Worm (Caenorhabditis elegans): ENCODE data around the gene sri-65.

Gene sri-65

ce11 chrV:16355941-16356340, 32.2 kb downstream of the sri-65 start (continued):
- TF ChIP-seq akir-1 (GFP tag; optimal IDR thresholded peaks at IDR 0.05) (no peak), die-1 (tag; optimal IDR thresholded peaks at IDR 0.05) (peak; percentile 53), ceh-58 (GFP tag; IDR thresholded peaks at IDR 0.05) (no peak), F23B12.7 (tag; optimal IDR thresholded peaks at IDR 0.05; ENCODE audit: insufficient read depth) (no peak), repo-1 (tag; optimal IDR thresholded peaks at IDR 0.05) (peak; percentile 67), him-1 (tag; optimal IDR thresholded peaks at IDR 0.05) (no peak), lsl-1 (GFP tag; optimal IDR thresholded peaks at IDR 0.05) (no peak), tlf-1 (GFP tag; optimal IDR thresholded peaks at IDR 0.05) (peak; percentile 78), mxl-1 (tag; optimal IDR thresholded peaks at IDR 0.05) (no peak), F33H1.4 (GFP tag; IDR thresholded peaks at IDR 0.05) (no peak; the same call in 1 of the 2 replicates), lsy-27 (tag; optimal IDR thresholded peaks at IDR 0.05; ENCODE audit: borderline replicate concordance, insufficient read depth) (no peak), atf-7 (tag; optimal IDR thresholded peaks at IDR 0.05) (peak; percentile 75), K12H6.12 (tag; optimal IDR thresholded peaks at IDR 0.05) (peak; percentile 86), snpc-1.1 (tag; optimal IDR thresholded peaks at IDR 0.05; ENCODE audit: insufficient read depth) (no peak), ama-1 (optimal IDR thresholded peaks at IDR 0.05) (no peak), ama-1 (GFP tag; optimal IDR thresholded peaks at IDR 0.05) (no peak), ceh-40 (GFP tag; IDR thresholded peaks at IDR 0.05) (no peak), C06A6.2 (GFP tag; conservative IDR thresholded peaks at IDR 0.05) (peak; percentile 81), nfyb-1 (GFP tag; IDR thresholded peaks at IDR 0.05) (peak; percentile 92), egrh-3 (GFP tag; IDR thresholded peaks at IDR 0.05) (peak; percentile 75), zfh-2 (GFP tag; conservative IDR thresholded peaks at IDR 0.05) (peak; percentile 99), ceh-27 (GFP tag; optimal IDR thresholded peaks at IDR 0.05) (peak; percentile 82), Y79H2A.3 (GFP tag; conservative IDR thresholded peaks at IDR 0.05) (no peak), dpff-1 (tag; optimal IDR thresholded peaks at IDR 0.05) (no peak), aptf-3 (GFP tag; IDR thresholded peaks at IDR 0.05) (no peak), rec-8 (tag; optimal IDR thresholded peaks at IDR 0.05) (no peak), F39B2.1 (GFP tag; IDR thresholded peaks at IDR 0.05) (no peak), ztf-28 (GFP tag; IDR thresholded peaks at IDR 0.05) (no peak), attf-5 (GFP tag; optimal IDR thresholded peaks at IDR 0.05) (peak; percentile 97), bed-1 (GFP tag; IDR thresholded peaks at IDR 0.05) (no peak), tbx-9 (tag; optimal IDR thresholded peaks at IDR 0.05; ENCODE audit: borderline replicate concordance) (no peak), madf-6 (GFP tag; IDR thresholded peaks at IDR 0.05) (no peak; the same call in 1 of the 2 replicates), T26A5.8 (tag; optimal IDR thresholded peaks at IDR 0.05) (no peak), zim-3 (tag; optimal IDR thresholded peaks at IDR 0.05) (peak; percentile 58), F22D6.2 (tag; optimal IDR thresholded peaks at IDR 0.05) (peak; percentile 11), pha-4 (tag; optimal IDR thresholded peaks at IDR 0.05) (no peak), lin-54 (GFP tag; optimal IDR thresholded peaks at IDR 0.05) (peak; percentile 72), Y67H2A.10 (GFP tag; conservative IDR thresholded peaks at IDR 0.05) (no peak), F57C9.4 (tag; optimal IDR thresholded peaks at IDR 0.05) (no peak), tbp1 (GFP tag; optimal IDR thresholded peaks at IDR 0.05) (peak; percentile 66), rcor-1 (GFP tag; IDR thresholded peaks at IDR 0.05) (no peak), B0019.2 (GFP tag; conservative IDR thresholded peaks at IDR 0.05) (no peak), efl-1 (GFP tag; optimal IDR thresholded peaks at IDR 0.05) (no peak), chd-7 (tag; optimal IDR thresholded peaks at IDR 0.05) (peak; percentile 91), K11D2.4 (GFP tag; IDR thresholded peaks at IDR 0.05) (peak; percentile 88), let-526 (GFP tag; IDR thresholded peaks at IDR 0.05) (0 out of 2 replicates have a peak, but pooled peaks have one; percentile 37), nhr-179 (tag; optimal IDR thresholded peaks at IDR 0.05) (no peak), lir-1 (GFP tag; conservative IDR thresholded peaks at IDR 0.05) (peak; percentile 84), B0035.1 (tag; optimal IDR thresholded peaks at IDR 0.05) (peak; percentile 28)
